Worm (Caenorhabditis elegans) whole organism, dauer: ENCODE results near the gene C26B9.5.

Source experiments
- unc-62 ChIP-seq: sonication (generic microtip); optimal IDR thresholded peaks from 2 replicates; lab custom pipeline; 2017; ENCODE audit warnings: missing biosample characterization, missing genetic modification reagents, missing genetic modification characterization

The C26B9.5 gene

DNA sequence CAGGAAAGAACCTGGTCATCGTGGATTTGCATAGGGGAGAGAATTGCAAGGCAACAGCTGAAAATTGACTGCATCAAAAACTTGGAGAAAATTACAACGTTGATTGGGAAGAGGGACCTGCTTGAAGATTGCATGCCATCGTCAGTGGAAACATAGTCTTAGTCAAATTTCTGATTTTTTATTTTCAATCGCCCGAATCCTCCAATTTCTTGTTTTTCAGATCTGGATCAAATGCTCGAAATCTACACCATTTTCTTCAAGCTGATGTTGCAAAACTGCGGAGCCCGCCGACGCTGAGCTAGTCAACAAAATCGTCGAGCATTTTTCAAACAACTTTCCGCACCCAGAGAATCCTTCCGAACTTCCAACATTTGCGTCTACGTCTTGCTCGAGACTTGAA, 44.3 kb downstream of the C26B9.5 start:
- no peak for TF ChIP-seq unc-62

DNA sequence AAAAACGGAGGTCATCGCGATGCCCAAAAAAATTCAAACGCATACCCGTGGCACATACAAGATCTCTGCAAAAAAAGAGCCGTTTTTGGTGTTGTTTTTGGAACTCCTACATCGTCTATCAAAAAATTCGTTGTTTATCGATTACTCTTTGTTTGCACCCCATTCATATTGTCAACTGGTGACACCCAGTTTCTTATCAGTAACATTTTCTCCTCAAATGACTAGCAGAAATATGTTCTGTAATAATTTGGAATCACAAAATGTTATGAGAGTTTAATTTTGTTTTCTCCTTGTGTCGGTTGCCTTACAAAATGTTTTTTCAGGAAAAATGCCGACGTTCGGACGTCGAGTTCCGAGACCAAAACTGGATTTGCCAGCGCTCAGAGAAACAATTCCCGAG, 45.5 kb downstream of the C26B9.5 start, which contains the start of gene sek-4:
Gene sek-4 (plus strand): TSS at position 318 of the 400 bp plus-strand sequence.
- no peak for TF ChIP-seq unc-62

DNA sequence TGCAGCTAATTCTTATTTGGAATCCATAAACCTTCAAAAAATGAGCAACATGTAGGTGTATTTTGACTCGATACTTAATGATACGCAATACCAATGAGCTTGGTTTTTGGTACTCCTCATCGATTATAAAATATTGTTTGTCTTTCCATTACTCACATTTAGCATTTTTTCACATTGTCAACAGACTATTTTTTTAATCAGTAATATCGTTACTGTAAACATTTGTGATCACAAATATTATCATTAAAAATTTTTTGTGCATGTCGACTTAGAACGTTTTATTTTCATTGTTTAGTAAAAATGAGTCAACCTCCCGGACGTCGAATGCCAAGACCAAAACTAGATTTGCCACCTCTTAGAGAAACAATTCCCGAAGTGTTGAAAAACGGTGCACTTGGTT, 48.0 kb downstream of the C26B9.5 start, which contains the start of gene sek-5:
Gene sek-5 (plus strand): TSS at position 301 of the 400 bp plus-strand sequence.
- TF ChIP-seq unc-62, result no peak
